Worm (Caenorhabditis elegans): ENCODE data around the gene C50E3.6.
"Not testable (repeated sequence)": the region's sequence is repeated elsewhere in the genome, so short reads cannot be mapped to it uniquely, and the experiment has no call there.

The C50E3.6 gene

ce11 chrV:7555875-7556274, 34.5 kb downstream of the C50E3.6 start:
- TF ChIP-seq C38D4.7 (GFP tag; optimal IDR thresholded peaks at IDR 0.05): no peak
- no peak for TF ChIP-seq hlh-15 (tag; optimal IDR thresholded peaks at IDR 0.05)
- TF ChIP-seq eyg-1 (tag; optimal IDR thresholded peaks at IDR 0.05): no peak
- TF ChIP-seq dmd-4 (tag; optimal IDR thresholded peaks at IDR 0.05; ENCODE audit: borderline replicate concordance): no peak
- no peak for TF ChIP-seq fkh-10 (GFP tag; optimal IDR thresholded peaks at IDR 0.05)
- TF ChIP-seq gmeb-2 (tag; optimal IDR thresholded peaks at IDR 0.05): no peak

ce11 chrV:7553873-7554362, 36.4 kb downstream of the C50E3.6 start, which contains the start of gene ttr-10:
TSS of gene ttr-10 (minus strand) at chrV:7553923.
- TF ChIP-seq hlh-15 (tag; optimal IDR thresholded peaks at IDR 0.05) (no peak), pax-1 (tag; optimal IDR thresholded peaks at IDR 0.05) (no peak), T23F11.4 (GFP tag; optimal IDR thresholded peaks at IDR 0.05) (no peak), lim-6 (tag; optimal IDR thresholded peaks at IDR 0.05) (no peak)

- no peak for TF ChIP-seq unc-55 (GFP tag; optimal IDR thresholded peaks at IDR 0.05)
- TF ChIP-seq nhr-232 (tag; optimal IDR thresholded peaks at IDR 0.05): no peak
- no peak for TF ChIP-seq ceh-34 (tag; optimal IDR thresholded peaks at IDR 0.05)
- no peak for TF ChIP-seq Y22D7AL.16 (tag; optimal IDR thresholded peaks at IDR 0.05)
- TF ChIP-seq sox-4 (tag; optimal IDR thresholded peaks at IDR 0.05): no peak
- no peak for TF ChIP-seq unc-3 (GFP tag; conservative IDR thresholded peaks at IDR 0.05)
- TF ChIP-seq unc-3 (tag; optimal IDR thresholded peaks at IDR 0.05): no peak
- TF ChIP-seq npax-4 (tag; optimal IDR thresholded peaks at IDR 0.05): no peak
These were observed 38.5 kb downstream of the C50E3.6 start, which contains the start of gene F19F10.3 for ce11 chrV:7551821-7552220. TSS of gene F19F10.3 (plus strand) at chrV:7552121.

ce11 chrV:7548499-7548898, 41.9 kb downstream of the C50E3.6 start:
- TF ChIP-seq che-1 (tag; optimal IDR thresholded peaks at IDR 0.05) (peak; percentile 15), unc-3 (GFP tag; conservative IDR thresholded peaks at IDR 0.05) (0 out of 2 replicates have a peak, but pooled peaks have one; percentile 25)
- TF ChIP-seq unc-3 (tag; optimal IDR thresholded peaks at IDR 0.05): not testable (repeated sequence)

ce11 chrV:7548017-7548416, 42.3 kb downstream of the C50E3.6 start:
- peak; percentile 72 for TF ChIP-seq elt-2 (tag; optimal IDR thresholded peaks at IDR 0.05)
- TF ChIP-seq nhr-11 (tag; optimal IDR thresholded peaks at IDR 0.05): no peak

ce11 chrV:7547479-7547878, 42.9 kb downstream of the C50E3.6 start, which contains the start of gene ftn-1:
TSS of gene ftn-1 (minus strand) at chrV:7547579.
- no peak for TF ChIP-seq hlh-6 (tag; optimal IDR thresholded peaks at IDR 0.05)
- TF ChIP-seq madf-2 (tag; optimal IDR thresholded peaks at IDR 0.05): no peak
- no peak for TF ChIP-seq ztf-16 (tag; optimal IDR thresholded peaks at IDR 0.05)
- no peak for TF ChIP-seq ceh-14 (tag; optimal IDR thresholded peaks at IDR 0.05)
- no peak for TF ChIP-seq zip-5 (tag; optimal IDR thresholded peaks at IDR 0.05)
- no peak for TF ChIP-seq sox-4 (tag; optimal IDR thresholded peaks at IDR 0.05)
- TF ChIP-seq pax-1 (tag; optimal IDR thresholded peaks at IDR 0.05): no peak
- TF ChIP-seq pros-1 (tag; optimal IDR thresholded peaks at IDR 0.05): no peak
- no peak for TF ChIP-seq pha-2 (tag; optimal IDR thresholded peaks at IDR 0.05)
- no peak for TF ChIP-seq tbx-2 (tag; optimal IDR thresholded peaks at IDR 0.05)
- TF ChIP-seq unc-55 (GFP tag; optimal IDR thresholded peaks at IDR 0.05): no peak

ce11 chrV:7545187-7545586, 45.2 kb downstream of the C50E3.6 start, which contains the start of the genes C54F6.19 and nhx-3:
TSS of gene C54F6.19 (plus strand) at chrV:7545487.
TSS of gene nhx-3 (minus strand) at chrV:7545523.
- TF ChIP-seq tbx-7 (tag; optimal IDR thresholded peaks at IDR 0.05) (no peak), pqm-1 (tag; optimal IDR thresholded peaks at IDR 0.05) (no peak), pat-9 (tag; optimal IDR thresholded peaks at IDR 0.05) (no peak), C08G9.2 (tag; optimal IDR thresholded peaks at IDR 0.05) (no peak), ceh-14 (tag; optimal IDR thresholded peaks at IDR 0.05) (no peak), ttx-3 (tag; optimal IDR thresholded peaks at IDR 0.05) (no peak)

All from whole organism, late embryonic.